Worm (Caenorhabditis elegans): ENCODE data around the gene phf-32.

The phf-32 gene

ce11 chrX:12347822-12348221 is 41.2 kb downstream of the phf-32 start (continued):
- TF ChIP-seq ama-1 (optimal IDR thresholded peaks at IDR 0.05) (no peak), ama-1 (GFP tag; optimal IDR thresholded peaks at IDR 0.05) (peak in 1 of 2 experiments; percentile 42), pha-4 (tag; optimal IDR thresholded peaks at IDR 0.05) (no peak), ztf-3 (GFP tag; optimal IDR thresholded peaks at IDR 0.05) (no peak), Y53G8AR.9 (GFP tag; conservative IDR thresholded peaks at IDR 0.05) (no peak), tbp1 (GFP tag; optimal IDR thresholded peaks at IDR 0.05) (peak; percentile 94), madf-10 (tag; optimal IDR thresholded peaks at IDR 0.05) (peak; percentile 41), ztf-25 (GFP tag; IDR thresholded peaks at IDR 0.05) (peak; percentile 94), Y67H2A.10 (GFP tag; conservative IDR thresholded peaks at IDR 0.05) (no peak), F52B5.7 (tag; optimal IDR thresholded peaks at IDR 0.05) (peak; percentile 58), snpc-4 (GFP tag; optimal IDR thresholded peaks at IDR 0.05) (peak; percentile 67), snpc-4 (tag; optimal IDR thresholded peaks at IDR 0.05) (peak in 2 of 4 experiments; percentile 46 to 79), hmg-1.2 (GFP tag; IDR thresholded peaks at IDR 0.05) (peak; percentile 69), ztf-18 (tag; optimal IDR thresholded peaks at IDR 0.05) (peak; percentile 58), tlf-1 (GFP tag; optimal IDR thresholded peaks at IDR 0.05) (no peak), attf-3 (GFP tag; conservative IDR thresholded peaks at IDR 0.05) (0 out of 2 replicates have a peak, but pooled peaks have one; percentile 16), rec-8 (tag; optimal IDR thresholded peaks at IDR 0.05) (peak; percentile 35 to 69), mel-28 (tag; optimal IDR thresholded peaks at IDR 0.05; ENCODE audit: borderline replicate concordance) (no peak), lin-54 (GFP tag; optimal IDR thresholded peaks at IDR 0.05) (no peak), Y53F4B.3 (GFP tag; IDR thresholded peaks at IDR 0.05) (0 out of 2 replicates have a peak, but pooled peaks have one; percentile 27), fkh-3 (tag; optimal IDR thresholded peaks at IDR 0.05) (peak; percentile 60), F23B12.7 (tag; optimal IDR thresholded peaks at IDR 0.05; ENCODE audit: insufficient read depth) (no peak), madf-3 (GFP tag; IDR thresholded peaks at IDR 0.05) (0 out of 2 replicates have a peak, but pooled peaks have one; percentile 55), B0336.3 (GFP tag; IDR thresholded peaks at IDR 0.05) (no peak), lin-26 (GFP tag; IDR thresholded peaks at IDR 0.05) (peak; percentile 83), egrh-3 (GFP tag; IDR thresholded peaks at IDR 0.05) (peak; percentile 48; the same call in 1 of the 2 replicates), dpl-1 (GFP tag; optimal IDR thresholded peaks at IDR 0.05) (no peak), zim-3 (tag; optimal IDR thresholded peaks at IDR 0.05) (no peak), ceh-58 (GFP tag; IDR thresholded peaks at IDR 0.05) (no peak), bed-2 (GFP tag; IDR thresholded peaks at IDR 0.05) (no peak), nfya-1 (tag; optimal IDR thresholded peaks at IDR 0.05; ENCODE audit: borderline replicate concordance, insufficient read depth) (no peak), lsl-1 (GFP tag; optimal IDR thresholded peaks at IDR 0.05) (no peak), B0019.2 (GFP tag; conservative IDR thresholded peaks at IDR 0.05) (0 out of 2 replicates have a peak, but pooled peaks have one; percentile 7), hlh-12 (tag; optimal IDR thresholded peaks at IDR 0.05) (no peak), F57C9.4 (tag; optimal IDR thresholded peaks at IDR 0.05) (no peak), efl-1 (GFP tag; optimal IDR thresholded peaks at IDR 0.05) (peak; percentile 7), hlh-26 (GFP tag; conservative IDR thresholded peaks at IDR 0.05) (no peak), ztf-6 (GFP tag; IDR thresholded peaks at IDR 0.05) (no peak), snpc-3.4 (tag; optimal IDR thresholded peaks at IDR 0.05) (peak; percentile 56), Y95B8A.8 (GFP tag; IDR thresholded peaks at IDR 0.05) (0 out of 2 replicates have a peak, but pooled peaks have one; percentile 51), dox-1 (GFP tag; IDR thresholded peaks at IDR 0.05) (peak; percentile 82), B0035.1 (tag; optimal IDR thresholded peaks at IDR 0.05) (peak; percentile 18), lag-1 (GFP tag; IDR thresholded peaks at IDR 0.05) (no peak), repo-1 (tag; optimal IDR thresholded peaks at IDR 0.05) (peak; percentile 16), mxl-1 (tag; optimal IDR thresholded peaks at IDR 0.05) (peak; percentile 40), akir-1 (GFP tag; optimal IDR thresholded peaks at IDR 0.05) (peak; percentile 14), F49E8.2 (tag; optimal IDR thresholded peaks at IDR 0.05; ENCODE audit: insufficient read depth) (no peak), T26A5.8 (tag; optimal IDR thresholded peaks at IDR 0.05) (no peak), lir-1 (GFP tag; conservative IDR thresholded peaks at IDR 0.05) (no peak)
